Worm (Caenorhabditis elegans): ENCODE results near the gene ced-9.

ced-9 gene

DNA sequence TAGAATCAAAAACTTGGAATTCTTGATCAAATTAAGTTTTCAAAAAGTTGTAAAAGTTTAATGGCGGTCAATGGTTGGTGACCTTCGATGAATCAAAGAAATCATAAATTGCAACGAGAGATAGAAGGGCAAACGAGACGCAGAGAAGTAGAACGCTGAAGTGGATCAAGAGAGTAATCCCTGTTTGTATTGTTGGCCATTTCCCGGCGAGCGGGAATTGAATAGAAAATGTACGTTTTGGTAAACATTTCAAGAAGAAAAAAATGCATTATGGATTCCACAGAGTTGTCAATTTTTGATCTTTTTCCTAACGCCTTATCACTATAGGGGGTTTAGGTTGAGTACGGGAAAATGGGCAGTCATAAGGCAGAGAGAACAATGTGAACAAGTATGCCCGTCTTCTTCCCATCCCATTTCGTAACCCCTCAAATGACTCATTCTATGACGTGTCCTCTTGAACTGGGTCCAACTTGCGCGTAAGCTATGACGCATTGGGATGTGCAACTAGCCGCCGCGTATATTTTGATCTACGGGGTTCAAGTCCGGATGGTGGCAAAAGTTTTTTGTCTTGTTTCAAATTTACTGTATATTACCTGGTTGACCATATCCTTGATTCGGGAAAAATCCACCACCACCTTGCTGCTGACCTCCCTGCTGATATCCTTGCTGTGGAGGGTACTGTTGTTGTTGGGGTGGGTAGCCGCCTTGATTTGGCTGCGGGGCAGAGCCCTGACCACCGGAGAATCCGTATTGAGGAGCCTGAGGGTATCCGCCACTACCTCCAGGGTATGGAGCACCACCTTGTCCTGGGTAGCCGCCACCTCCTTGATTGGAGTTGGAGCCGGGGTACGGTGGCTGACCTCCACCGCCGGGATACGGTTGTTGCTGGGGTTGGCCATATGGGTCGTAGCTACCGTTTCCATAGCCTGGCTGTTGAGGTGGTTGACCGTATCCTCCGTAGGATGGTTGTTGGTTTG lies 6.1 kb upstream of the ced-9 start:
- no peak for TF ChIP-seq unc-62 (GFP tag; optimal IDR thresholded peaks at IDR 0.05)

DNA sequence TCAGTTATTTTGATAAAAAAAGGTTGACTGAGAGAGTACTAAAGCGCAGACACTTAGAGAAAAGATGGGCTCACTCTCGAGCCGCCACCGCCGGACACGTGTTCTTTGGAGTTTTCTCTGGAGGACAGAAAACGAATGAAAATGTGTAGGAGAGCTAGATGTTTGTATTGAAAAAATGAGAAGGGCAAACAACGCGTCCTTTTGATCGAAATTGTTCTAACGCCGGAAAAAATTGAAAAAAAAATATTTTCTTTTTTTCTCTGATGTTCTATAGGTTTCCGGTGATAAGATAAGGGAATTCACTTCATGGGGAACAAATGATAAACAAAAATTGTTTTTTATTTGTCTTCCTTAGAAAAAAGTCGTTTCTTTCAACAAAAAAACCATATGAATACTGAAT lies 5.2 kb upstream of the ced-9 start:
- no peak for TF ChIP-seq unc-62 (GFP tag; optimal IDR thresholded peaks at IDR 0.05)

DNA sequence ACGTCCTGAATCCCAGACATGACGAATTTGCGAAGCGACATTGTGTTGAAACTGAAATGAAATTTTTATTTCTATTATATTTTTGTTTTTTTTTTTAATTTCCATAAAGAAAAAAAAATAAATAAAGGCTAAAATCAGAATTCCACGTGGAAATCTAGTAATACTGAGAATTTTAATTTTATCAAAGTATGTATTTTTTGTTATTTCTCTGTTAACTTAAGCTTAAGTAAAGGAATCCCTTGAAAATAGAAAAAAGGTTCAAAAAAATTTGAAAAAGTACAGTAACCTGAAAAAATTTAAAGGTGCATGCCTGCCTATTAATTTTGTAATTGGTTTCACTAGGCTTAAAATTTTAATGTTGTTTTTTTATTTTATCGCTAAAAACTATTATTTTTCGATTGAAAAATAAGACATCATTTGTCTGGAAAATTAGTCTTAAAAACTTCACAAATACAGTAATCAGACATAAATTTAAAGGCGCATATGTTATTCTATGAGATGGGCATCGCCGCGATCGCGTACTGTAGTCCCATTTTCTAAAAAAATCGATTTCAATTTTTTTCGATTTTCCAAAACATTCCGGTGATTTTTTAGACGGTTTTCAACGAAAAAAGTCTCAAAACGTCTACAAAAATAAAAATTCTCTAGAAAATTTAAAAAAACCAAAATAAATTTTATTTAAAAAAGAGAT lies 4.5 kb upstream of the ced-9 start, which contains the start of gene nex-2:
Gene nex-2 (minus strand): TSS at position 51 of the 691 bp plus-strand sequence.
- TF ChIP-seq unc-62 (GFP tag; optimal IDR thresholded peaks at IDR 0.05) = no peak

DNA sequence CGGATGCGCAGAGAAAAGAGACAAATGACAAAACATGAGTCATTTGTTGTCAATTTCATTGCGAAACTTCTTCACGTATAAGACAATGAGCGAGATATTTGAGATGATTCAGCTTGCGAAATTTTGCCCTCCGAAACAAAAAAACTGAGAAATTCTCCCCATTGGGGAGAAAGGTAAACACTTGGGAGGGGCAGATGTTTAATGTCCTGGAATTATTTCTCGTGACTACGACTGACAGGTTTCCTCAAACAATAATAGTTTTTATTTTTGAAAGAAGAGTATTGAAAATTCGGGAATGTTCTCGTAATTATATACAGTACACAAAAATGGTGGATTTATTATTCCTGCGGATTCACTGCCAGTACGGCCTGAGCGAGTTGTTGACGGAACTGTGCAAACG lies 3.7 kb upstream of the ced-9 start:
- TF ChIP-seq unc-62 (GFP tag; optimal IDR thresholded peaks at IDR 0.05) = no peak

DNA sequence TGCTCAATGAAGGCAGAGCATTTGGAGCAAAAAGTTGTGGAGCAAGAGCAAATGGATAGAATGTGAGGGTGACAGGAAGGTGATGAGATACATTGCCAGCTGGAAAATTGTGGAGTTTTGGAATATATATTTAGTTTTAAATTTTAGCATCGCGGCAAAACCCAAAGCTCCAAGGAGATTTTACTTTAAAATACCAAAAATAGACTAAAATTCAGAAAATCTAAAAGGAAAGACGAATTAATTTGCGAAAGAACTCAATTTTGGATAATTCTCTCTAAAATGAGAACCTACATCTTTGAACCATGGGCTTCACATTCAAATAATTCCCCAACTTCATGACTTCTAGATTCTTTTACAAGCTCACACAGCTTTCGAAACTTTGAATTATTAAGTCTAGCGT lies 2.4 kb upstream of the ced-9 start, which contains the start of gene T07C4.12:
Gene T07C4.12 (minus strand): TSS at position 101 of the 400 bp plus-strand sequence.
- no peak for TF ChIP-seq unc-62 (GFP tag; optimal IDR thresholded peaks at IDR 0.05)

DNA sequence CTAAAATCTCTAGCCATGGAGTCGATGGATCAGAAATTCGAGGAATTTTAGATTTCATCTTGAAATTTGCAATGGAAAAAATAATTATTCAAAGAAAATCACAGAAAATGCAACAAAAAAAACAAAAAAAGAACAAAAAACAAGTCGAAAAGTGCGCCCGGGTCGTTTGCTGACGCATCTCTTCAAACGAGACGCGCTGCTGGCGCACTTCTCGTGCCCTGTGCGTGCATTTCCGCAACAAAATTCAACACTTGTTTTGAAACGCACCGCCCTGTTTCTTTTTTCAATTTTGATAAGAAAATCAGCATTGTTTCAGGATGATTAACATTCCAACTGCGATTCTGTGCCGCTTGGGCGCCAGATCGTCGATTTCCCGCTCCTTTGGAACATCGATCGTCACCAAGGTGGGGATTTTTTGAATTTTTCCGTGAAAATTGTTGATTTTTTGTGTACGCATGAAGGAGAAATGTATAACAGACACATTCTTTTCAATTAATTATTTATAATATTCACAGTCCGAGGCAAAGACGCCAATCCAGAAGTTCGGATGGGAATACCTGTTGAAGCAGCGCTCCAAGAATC lies 920 bp upstream of the ced-9 start, which contains the start of the genes jmjd-4 and mev-1:
Gene jmjd-4 (minus strand): TSS at position 58 of the 582 bp plus-strand sequence.
Gene mev-1 (plus strand): TSS at position 317 of the 582 bp plus-strand sequence.
- TF ChIP-seq unc-62 (GFP tag; optimal IDR thresholded peaks at IDR 0.05) = no peak

DNA sequence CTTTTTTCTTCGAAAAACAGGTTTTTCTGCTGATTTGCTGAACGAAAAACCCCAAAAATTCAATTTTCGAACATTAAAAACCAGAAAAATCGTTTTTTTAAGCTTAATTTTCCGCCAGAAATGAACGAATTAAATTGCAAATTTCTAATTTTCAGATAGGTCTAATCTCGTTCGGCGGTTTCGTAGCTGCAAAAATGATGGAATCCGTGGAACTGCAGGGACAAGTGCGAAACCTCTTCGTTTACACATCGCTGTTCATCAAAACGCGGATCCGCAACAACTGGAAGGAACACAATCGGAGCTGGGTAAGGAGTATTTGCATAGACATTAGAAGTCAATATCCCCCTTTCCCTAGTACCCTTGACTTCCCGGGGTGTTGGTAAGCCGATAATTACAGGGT lies 1.1 kb downstream of the ced-9 start:
- TF ChIP-seq unc-62 (GFP tag; optimal IDR thresholded peaks at IDR 0.05) = no peak

DNA sequence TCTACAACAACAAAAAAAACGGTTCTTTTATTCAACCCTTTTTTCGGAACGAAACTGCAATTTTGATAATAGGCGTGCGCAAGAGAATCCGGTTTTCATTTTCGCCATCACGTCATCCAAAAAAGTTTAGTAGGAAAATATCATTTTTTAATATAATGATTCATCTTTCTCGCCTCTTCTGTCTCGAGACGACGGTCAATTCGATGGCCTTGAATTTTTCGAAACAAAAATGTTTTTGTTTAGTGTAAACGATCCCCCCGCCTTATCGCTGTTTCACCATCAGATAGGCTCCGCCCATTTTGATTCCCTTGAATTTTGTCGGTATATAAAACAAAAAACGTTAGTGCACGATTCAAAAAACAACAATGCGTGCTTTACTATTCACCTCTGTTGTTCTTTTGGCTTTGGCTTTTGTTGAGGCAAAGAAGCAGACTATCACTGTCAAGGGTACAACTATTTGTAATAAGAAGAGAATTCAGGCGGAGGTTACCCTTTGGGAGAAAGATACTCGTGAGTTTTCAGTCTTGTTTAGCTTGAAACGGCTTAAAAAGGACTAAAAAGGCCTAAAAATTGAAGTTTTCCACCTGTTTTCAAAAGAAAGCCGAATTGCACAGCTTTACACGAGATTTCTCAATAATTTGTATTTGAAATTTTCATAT lies 2.7 kb downstream of the ced-9 start, which contains the start of gene ttr-15:
Gene ttr-15 (plus strand): TSS at position 340 of the 659 bp plus-strand sequence.
- TF ChIP-seq unc-62 (GFP tag; optimal IDR thresholded peaks at IDR 0.05) = no peak

DNA sequence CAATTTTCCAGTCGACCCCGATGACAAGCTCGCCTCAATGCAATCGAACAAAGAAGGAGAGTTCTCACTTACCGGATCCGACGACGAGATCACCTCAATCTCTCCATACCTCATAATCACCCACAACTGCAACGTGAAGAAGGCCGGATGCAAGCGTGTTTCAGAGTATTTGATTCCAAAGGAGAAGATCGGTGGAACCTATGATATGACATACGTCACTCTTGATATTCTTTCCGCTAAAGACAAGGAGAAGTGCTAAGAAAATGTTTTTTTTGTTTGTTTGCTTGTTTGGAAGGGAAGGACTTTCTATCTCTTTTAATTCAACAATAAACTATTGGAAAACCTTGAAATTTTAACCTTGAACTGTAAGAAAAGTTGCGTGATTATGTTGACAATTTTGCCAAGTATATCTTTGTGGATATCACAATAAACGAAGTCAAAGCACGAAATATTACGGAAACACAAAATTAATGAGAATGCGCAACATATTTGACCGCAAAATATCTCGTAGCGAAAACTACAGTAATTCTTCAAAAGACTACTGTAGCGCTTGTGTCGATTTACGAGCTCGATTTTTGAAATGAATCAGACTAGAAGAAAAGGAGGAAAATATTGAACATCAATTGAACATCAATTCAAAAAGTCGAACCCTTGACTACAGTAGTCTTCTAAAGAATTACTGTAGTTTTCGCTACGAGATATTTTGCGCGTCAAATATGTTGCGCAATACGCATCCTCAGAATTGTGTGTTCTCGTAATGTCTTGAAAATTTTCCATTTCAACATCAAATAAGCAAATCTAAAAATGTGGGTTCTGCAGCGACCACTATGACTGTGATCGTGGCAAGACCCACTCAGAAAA lies 4.2 kb downstream of the ced-9 start:
- no peak for TF ChIP-seq unc-62 (GFP tag; optimal IDR thresholded peaks at IDR 0.05)

DNA sequence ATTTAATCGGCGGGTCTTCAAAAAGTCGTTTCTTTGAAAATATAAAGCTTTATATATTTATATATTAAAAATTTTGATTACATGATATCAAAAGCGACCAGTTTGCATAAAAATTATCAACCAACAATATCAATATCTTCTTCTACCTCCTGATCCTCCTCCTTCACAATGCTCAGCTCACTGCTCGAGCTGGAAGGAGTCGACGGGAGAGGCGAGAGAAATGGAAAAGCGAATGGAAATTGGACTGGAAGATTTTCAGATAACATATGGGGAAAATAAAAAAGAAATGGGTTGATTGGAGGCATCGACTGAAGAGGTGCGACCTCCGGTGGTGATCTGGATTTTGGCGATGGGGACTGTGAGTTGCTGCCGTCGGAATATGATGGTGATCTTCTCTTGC lies 5.0 kb downstream of the ced-9 start:
- TF ChIP-seq unc-62 (GFP tag; optimal IDR thresholded peaks at IDR 0.05) = no peak

DNA sequence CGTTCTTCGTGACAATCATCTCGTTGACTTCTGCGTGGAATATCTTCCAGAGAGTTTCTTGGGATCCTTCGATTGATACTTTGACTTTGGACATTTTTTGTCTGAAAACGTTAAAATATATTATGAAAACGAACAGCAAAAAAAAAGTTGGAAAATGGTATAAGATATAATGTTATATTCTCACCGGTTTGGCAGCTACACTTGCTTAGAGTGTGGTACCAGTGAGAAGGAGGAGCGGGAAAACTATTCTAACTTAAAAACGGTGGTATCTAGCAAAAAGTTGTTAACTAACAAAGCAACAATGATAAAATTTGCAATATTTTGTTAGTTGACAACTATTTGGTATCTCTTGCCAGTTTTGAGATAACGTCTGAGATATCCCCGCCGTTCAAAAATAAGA lies 6.8 kb downstream of the ced-9 start, which contains the start of gene tbx-9:
Gene tbx-9 (minus strand): TSS at position 101 of the 400 bp plus-strand sequence.
- no peak for TF ChIP-seq unc-62 (GFP tag; optimal IDR thresholded peaks at IDR 0.05)

DNA sequence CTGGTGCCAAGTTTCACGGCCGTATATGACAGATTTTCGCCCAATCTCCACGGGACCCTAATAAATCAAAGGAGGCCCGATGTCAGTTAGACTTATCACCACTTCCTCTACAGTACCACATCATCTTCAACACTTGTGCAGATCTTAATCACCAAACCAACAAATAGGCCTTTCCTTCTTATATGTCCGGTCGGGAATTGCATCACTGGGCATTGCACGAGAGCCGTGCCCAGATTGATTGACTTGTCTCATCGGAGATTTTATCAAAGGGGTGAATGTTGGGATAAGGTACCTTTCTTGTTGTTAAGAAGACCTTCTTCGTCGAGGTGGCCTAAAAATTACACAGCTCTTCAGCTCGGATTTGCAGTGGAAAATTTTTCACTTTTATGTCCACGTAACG lies 9.8 kb downstream of the ced-9 start:
- TF ChIP-seq unc-62 (GFP tag; optimal IDR thresholded peaks at IDR 0.05) = no peak

DNA sequence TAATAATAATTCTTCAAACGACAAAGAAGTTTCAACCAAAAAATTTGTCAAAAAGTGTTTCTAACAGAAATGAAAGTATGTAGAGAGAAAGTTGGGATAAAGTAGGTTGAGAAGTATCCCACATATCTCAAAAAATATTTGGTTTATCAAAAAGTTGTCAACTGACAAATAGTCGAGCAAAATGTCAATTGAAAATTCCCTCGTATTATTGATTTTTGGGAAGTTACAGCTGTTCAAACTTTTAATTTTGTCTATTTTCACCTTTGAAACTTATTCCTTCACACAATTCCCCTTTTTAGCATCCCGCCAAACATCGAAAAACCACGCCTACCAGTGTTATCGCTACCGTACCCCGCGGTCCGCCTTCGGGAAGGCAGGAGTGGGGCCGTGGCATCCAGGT lies 12.1 kb downstream of the ced-9 start, which contains the start of gene tbx-8:
Gene tbx-8 (plus strand): TSS at position 301 of the 400 bp plus-strand sequence.
- no peak for TF ChIP-seq unc-62 (GFP tag; optimal IDR thresholded peaks at IDR 0.05)

DNA sequence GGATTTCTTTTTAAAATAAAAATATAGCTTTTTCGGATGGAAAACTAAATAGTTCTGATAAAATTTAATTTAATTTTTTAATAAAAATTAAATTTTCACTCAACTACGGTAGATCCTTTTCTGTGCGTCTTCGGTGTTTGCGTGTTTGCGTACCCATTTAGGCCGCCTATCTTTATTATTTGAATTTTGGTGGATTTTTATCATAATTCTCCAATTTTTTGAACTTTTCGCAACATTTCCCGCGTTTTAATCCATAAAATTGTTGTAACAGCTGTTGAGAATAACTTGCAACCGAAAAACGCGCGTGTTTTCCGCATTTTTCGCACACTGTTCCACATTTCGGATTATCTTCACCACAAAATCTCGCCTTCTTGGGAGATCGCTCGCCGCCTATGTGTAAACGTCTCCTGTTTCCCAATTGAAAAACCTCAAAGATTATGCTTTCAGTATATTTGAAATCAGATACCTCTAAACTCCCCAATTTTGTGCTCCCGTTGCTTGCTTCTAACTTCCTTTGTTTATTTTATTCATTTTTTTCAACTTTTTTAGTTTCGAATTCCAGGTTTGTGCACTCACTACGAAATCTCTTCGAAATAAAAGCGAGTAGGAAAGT lies 16.7 kb downstream of the ced-9 start, which contains the start of gene T07C4.3:
Gene T07C4.3 (plus strand): TSS at position 563 of the 613 bp plus-strand sequence.
- no peak for TF ChIP-seq unc-62 (GFP tag; optimal IDR thresholded peaks at IDR 0.05)
